Worm (Caenorhabditis elegans): ENCODE data around the gene T08D10.5.

ce11 chrX:11994484-11994883, 37.1 kb downstream of the T08D10.5 start, which contains the start of gene C49F5.7:
- TF ChIP-seq sem-2 (GFP tag; optimal IDR thresholded peaks at IDR 0.05) (no peak), drap-1 (GFP tag; optimal IDR thresholded peaks at IDR 0.05) (no peak), flh-1 (GFP tag; optimal IDR thresholded peaks at IDR 0.05) (no peak), snpc-4 (tag; optimal IDR thresholded peaks at IDR 0.05) (no peak), nhr-28 (tag; optimal IDR thresholded peaks at IDR 0.05) (no peak), hlh-1 (tag; optimal IDR thresholded peaks at IDR 0.05) (no peak), zip-8 (tag; optimal IDR thresholded peaks at IDR 0.05) (no peak), sptf-1 (tag; optimal IDR thresholded peaks at IDR 0.05) (no peak), unc-39 (tag; optimal IDR thresholded peaks at IDR 0.05) (no peak), unc-62 (GFP tag; optimal IDR thresholded peaks at IDR 0.05) (no peak), nhr-12 (tag; optimal IDR thresholded peaks at IDR 0.05) (no peak)
